Worm (Caenorhabditis elegans) whole organism, L2 larva: ENCODE data around the gene gpcp-1.

Experiments used
- R02D3.7 ChIP-seq: fragments of 150-350 bp; optimal IDR thresholded peaks from 2 replicates; lab custom pipeline; 2014; ENCODE audit warnings: missing biosample characterization, missing genetic modification characterization
- alr-1 ChIP-seq: fragments of 150-350 bp; optimal IDR thresholded peaks from 2 replicates; lab custom pipeline; 2014; ENCODE audit warnings: missing biosample characterization, missing genetic modification characterization
- aly-2 ChIP-seq: fragments of 150-350 bp; optimal IDR thresholded peaks from 2 replicates; lab custom pipeline; 2014; ENCODE audit warnings: missing biosample characterization, missing genetic modification characterization
- ama-1 ChIP-seq: fragments of 150-350 bp; optimal IDR thresholded peaks from 2 replicates; lab custom pipeline; 2018; ENCODE audit warnings: inconsistent platforms
- fos-1 ChIP-seq: fragments of 150-350 bp; optimal IDR thresholded peaks from 2 replicates; lab custom pipeline; 2014; ENCODE audit warnings: missing biosample characterization, missing genetic modification characterization
- lin-11 ChIP-seq: fragments of 150-350 bp; sonication (generic microtip); optimal IDR thresholded peaks from 2 replicates; lab custom pipeline; 2014; ENCODE audit warnings: missing biosample characterization, missing genetic modification characterization, inconsistent platforms, mixed read lengths
- mab-5 ChIP-seq: fragments of 150-350 bp; optimal IDR thresholded peaks from 2 replicates; lab custom pipeline; 2014; ENCODE audit warnings: missing biosample characterization, missing genetic modification characterization
- mdl-1 ChIP-seq, 2 experiments: fragments of 150-350 bp in 1 of 2; sonication (generic microtip) in 1 of 2; optimal IDR thresholded peaks; 2 replicates each; lab custom pipeline; 2017; ENCODE audit warnings: missing biosample characterization in 2 of 2, missing genetic modification characterization in 2 of 2
- nhr-237 ChIP-seq: fragments of 150-350 bp; optimal IDR thresholded peaks from 2 replicates; lab custom pipeline; 2014; ENCODE audit warnings: missing biosample characterization, missing genetic modification characterization
- nhr-25 ChIP-seq: fragments of 150-350 bp; sonication (generic microtip); optimal IDR thresholded peaks from 3 replicates; lab custom pipeline; 2014; ENCODE audit warnings: missing biosample characterization, missing genetic modification characterization
- sem-4 ChIP-seq: fragments of 150-350 bp; optimal IDR thresholded peaks from 2 replicates; lab custom pipeline; 2014; ENCODE audit warnings: missing biosample characterization, missing genetic modification reagents, missing genetic modification characterization
- skn-1 ChIP-seq: sonication (generic microtip); optimal IDR thresholded peaks from 2 replicates; lab custom pipeline; 2017; ENCODE audit warnings: missing biosample characterization, missing genetic modification characterization
- zag-1 ChIP-seq: fragments of 150-350 bp; optimal IDR thresholded peaks from 2 replicates; lab custom pipeline; 2014; ENCODE audit warnings: missing biosample characterization, missing genetic modification characterization
- ztf-11 ChIP-seq: sonication (generic microtip); optimal IDR thresholded peaks from 2 replicates; lab custom pipeline; 2017; ENCODE audit warnings: missing biosample characterization, missing genetic modification characterization

ce11 chrX:3091119-3091746 lies 19.2 kb downstream of the gpcp-1 start:
- TF ChIP-seq lin-11 (tag; lab: Kevin White, UChicago) (no peak), ztf-11 (tag; lab: Kevin White, UChicago) (no peak), mab-5 (tag; lab: Kevin White, UChicago) (no peak), nhr-25 (tag; lab: Kevin White, UChicago) (no peak), ama-1 (lab: Kevin White, UChicago) (no peak), skn-1 (tag; lab: Kevin White, UChicago) (no peak), mdl-1 (tag; optimal IDR thresholded peaks at IDR 0.05; lab: Kevin White, UChicago) (no peak), fos-1 (tag; lab: Kevin White, UChicago) (no peak), aly-2 (tag; lab: Kevin White, UChicago) (no peak), nhr-237 (no peak), zag-1 (tag; lab: Kevin White, UChicago) (no peak), sem-4 (tag; lab: Kevin White, UChicago) (no peak), alr-1 (tag; lab: Kevin White, UChicago) (no peak), R02D3.7 (tag; lab: Kevin White, UChicago) (no peak)
